Worm (Caenorhabditis elegans): Measurements from ENCODE around the gene lpr-4.

- TF ChIP-seq ceh-43 (GFP tag; optimal IDR thresholded peaks at IDR 0.05): no peak
- no peak for TF ChIP-seq drap-1 (GFP tag; optimal IDR thresholded peaks at IDR 0.05)
- no peak for TF ChIP-seq unc-62 (GFP tag; optimal IDR thresholded peaks at IDR 0.05)
- TF ChIP-seq snpc-4 (tag; optimal IDR thresholded peaks at IDR 0.05): no peak
- TF ChIP-seq nhr-237 (tag; optimal IDR thresholded peaks at IDR 0.05): no peak
- TF ChIP-seq nhr-76 (tag; optimal IDR thresholded peaks at IDR 0.05): no peak
- TF ChIP-seq mab-5 (tag; optimal IDR thresholded peaks at IDR 0.05): no peak
Observed at ce11 chrX:11080170-11080728, 15.3 kb downstream of the lpr-4 start, which contains the start of gene sulp-7.

All from whole organism, mixed stage, embryonic.